Worm (Caenorhabditis elegans): ENCODE measurements around the gene hpo-9.

The hpo-9 gene

ce11 chrV:7199077-7199476 is 37.9 kb downstream of the hpo-9 start:
- TF ChIP-seq med-1 (GFP tag; optimal IDR thresholded peaks at IDR 0.05; ENCODE audit: insufficient read depth) (no peak), tab-1 (GFP tag; IDR thresholded peaks at IDR 0.05) (no peak), cog-1 (tag; optimal IDR thresholded peaks at IDR 0.05) (no peak), ref-1 (GFP tag; conservative IDR thresholded peaks at IDR 0.05) (no peak), T22C8.4 (GFP tag; IDR thresholded peaks at IDR 0.05) (no peak), klf-2 (GFP tag; conservative IDR thresholded peaks at IDR 0.05) (no peak), ztf-29 (GFP tag; IDR thresholded peaks at IDR 0.05) (no peak), flt-1 (GFP tag; IDR thresholded peaks at IDR 0.05) (no peak), ztf-23 (GFP tag; IDR thresholded peaks at IDR 0.05) (no peak)

- no peak for TF ChIP-seq ztf-23 (GFP tag; IDR thresholded peaks at IDR 0.05)
- no peak for TF ChIP-seq klf-2 (GFP tag; conservative IDR thresholded peaks at IDR 0.05)
- TF ChIP-seq flt-1 (GFP tag; IDR thresholded peaks at IDR 0.05), result no peak
- no peak for TF ChIP-seq tab-1 (GFP tag; IDR thresholded peaks at IDR 0.05)
- TF ChIP-seq T22C8.4 (GFP tag; IDR thresholded peaks at IDR 0.05), result no peak
- no peak for TF ChIP-seq ref-1 (GFP tag; conservative IDR thresholded peaks at IDR 0.05)
- TF ChIP-seq ztf-29 (GFP tag; IDR thresholded peaks at IDR 0.05), result no peak
- TF ChIP-seq cog-1 (tag; optimal IDR thresholded peaks at IDR 0.05), result no peak
- no peak for TF ChIP-seq med-1 (GFP tag; optimal IDR thresholded peaks at IDR 0.05; ENCODE audit: insufficient read depth)
These were observed 38.5 kb downstream of the hpo-9 start for ce11 chrV:7198403-7198802.

- no peak for TF ChIP-seq T22C8.4 (GFP tag; IDR thresholded peaks at IDR 0.05)
These were observed 39.9 kb downstream of the hpo-9 start for ce11 chrV:7197036-7197435.

- no peak for TF ChIP-seq ztf-29 (GFP tag; IDR thresholded peaks at IDR 0.05)
- peak; percentile 43 for TF ChIP-seq cog-1 (tag; optimal IDR thresholded peaks at IDR 0.05)
- TF ChIP-seq flt-1 (GFP tag; IDR thresholded peaks at IDR 0.05), result peak; percentile 72
These were observed 40.4 kb downstream of the hpo-9 start, which contains the start of gene F09G2.2 for ce11 chrV:7196498-7196966. Gene F09G2.2 (plus strand): TSS chrV:7196916.

ce11 chrV:7196037-7196436 is 40.9 kb downstream of the hpo-9 start, which contains the start of gene attf-2:
Gene attf-2 (minus strand): TSS chrV:7196137.
- TF ChIP-seq ztf-29 (GFP tag; IDR thresholded peaks at IDR 0.05) (no peak), T22C8.4 (GFP tag; IDR thresholded peaks at IDR 0.05) (no peak), flt-1 (GFP tag; IDR thresholded peaks at IDR 0.05) (no peak), cog-1 (tag; optimal IDR thresholded peaks at IDR 0.05) (no peak), ref-1 (GFP tag; conservative IDR thresholded peaks at IDR 0.05) (no peak), ztf-23 (GFP tag; IDR thresholded peaks at IDR 0.05) (no peak), med-1 (GFP tag; optimal IDR thresholded peaks at IDR 0.05; ENCODE audit: insufficient read depth) (no peak), klf-2 (GFP tag; conservative IDR thresholded peaks at IDR 0.05) (no peak), tab-1 (GFP tag; IDR thresholded peaks at IDR 0.05) (no peak)

ce11 chrV:7194818-7195217 is 42.1 kb downstream of the hpo-9 start:
- no peak for TF ChIP-seq T22C8.4 (GFP tag; IDR thresholded peaks at IDR 0.05)
- no peak for TF ChIP-seq ztf-23 (GFP tag; IDR thresholded peaks at IDR 0.05)
- TF ChIP-seq klf-2 (GFP tag; conservative IDR thresholded peaks at IDR 0.05), result no peak

ce11 chrV:7193562-7193961 is 43.4 kb downstream of the hpo-9 start, which contains the start of gene F09G2.8:
Gene F09G2.8 (minus strand): TSS chrV:7193662.
- TF ChIP-seq cog-1 (tag; optimal IDR thresholded peaks at IDR 0.05) (no peak), med-1 (GFP tag; optimal IDR thresholded peaks at IDR 0.05; ENCODE audit: insufficient read depth) (no peak), T22C8.4 (GFP tag; IDR thresholded peaks at IDR 0.05) (no peak), klf-2 (GFP tag; conservative IDR thresholded peaks at IDR 0.05) (no peak), tab-1 (GFP tag; IDR thresholded peaks at IDR 0.05) (no peak), ztf-23 (GFP tag; IDR thresholded peaks at IDR 0.05) (no peak), flt-1 (GFP tag; IDR thresholded peaks at IDR 0.05) (no peak), ztf-29 (GFP tag; IDR thresholded peaks at IDR 0.05) (no peak), ref-1 (GFP tag; conservative IDR thresholded peaks at IDR 0.05) (no peak)

ce11 chrV:7187295-7187694 is 49.6 kb downstream of the hpo-9 start:
- TF ChIP-seq ztf-29 (GFP tag; IDR thresholded peaks at IDR 0.05) (no peak), flt-1 (GFP tag; IDR thresholded peaks at IDR 0.05) (no peak), klf-2 (GFP tag; conservative IDR thresholded peaks at IDR 0.05) (no peak), tab-1 (GFP tag; IDR thresholded peaks at IDR 0.05) (no peak), ztf-23 (GFP tag; IDR thresholded peaks at IDR 0.05) (no peak), ref-1 (GFP tag; conservative IDR thresholded peaks at IDR 0.05) (no peak), T22C8.4 (GFP tag; IDR thresholded peaks at IDR 0.05) (no peak), cog-1 (tag; optimal IDR thresholded peaks at IDR 0.05) (no peak), med-1 (GFP tag; optimal IDR thresholded peaks at IDR 0.05; ENCODE audit: insufficient read depth) (no peak)

ce11 chrV:7186599-7186998 is 50.3 kb downstream of the hpo-9 start:
- TF ChIP-seq klf-2 (GFP tag; conservative IDR thresholded peaks at IDR 0.05) (no peak), T22C8.4 (GFP tag; IDR thresholded peaks at IDR 0.05) (no peak), cog-1 (tag; optimal IDR thresholded peaks at IDR 0.05) (no peak), ref-1 (GFP tag; conservative IDR thresholded peaks at IDR 0.05) (no peak), med-1 (GFP tag; optimal IDR thresholded peaks at IDR 0.05; ENCODE audit: insufficient read depth) (no peak), ztf-29 (GFP tag; IDR thresholded peaks at IDR 0.05) (no peak), tab-1 (GFP tag; IDR thresholded peaks at IDR 0.05) (no peak), flt-1 (GFP tag; IDR thresholded peaks at IDR 0.05) (no peak), ztf-23 (GFP tag; IDR thresholded peaks at IDR 0.05) (no peak)

Measured in whole organism, midembryonic.